Fruit fly (Drosophila melanogaster) whole organism, embryonic: ENCODE results near the gene CG15040.

Source experiments
- Abd-B ChIP-seq: fragments of 200-800 bp; sonication (Bioruptor generic); optimal IDR thresholded peaks from 2 replicates; lab custom pipeline; 2018; ENCODE audit warnings: missing biosample characterization, mild to moderate bottlenecking, missing genetic modification characterization, moderate library complexity
- Atf6 ChIP-seq: fragments of 200-800 bp; sonication (Bioruptor generic); IDR thresholded peaks from 2 replicates; pipeline ENCODE4 v1.3.6; 2022; ENCODE audit warnings: missing biosample characterization, missing genetic modification characterization
- C15 ChIP-seq: fragments of 200-800 bp; sonication (Bioruptor generic); IDR thresholded peaks from 3 replicates; pipeline ENCODE4 v1.3.6; 2022; ENCODE audit warnings: missing biosample characterization, missing genetic modification characterization
- CG11456 ChIP-seq: fragments of 200-800 bp; sonication (Bioruptor generic); IDR thresholded peaks from 3 replicates; pipeline ENCODE4 v1.3.6; 2022; ENCODE audit warnings: missing biosample characterization, missing genetic modification characterization
- CG11504 ChIP-seq: fragments of 200-800 bp; sonication (Bioruptor generic); optimal IDR thresholded peaks from 3 replicates; lab custom pipeline; 2019; ENCODE audit warnings: missing biosample characterization, mild to moderate bottlenecking, missing genetic modification characterization, moderate library complexity
- CG12659 ChIP-seq: fragments of 200-800 bp; sonication (Bioruptor generic); optimal IDR thresholded peaks from 3 replicates; lab custom pipeline; 2017; ENCODE audit warnings: mild to moderate bottlenecking, missing biosample characterization, missing genetic modification reagents, missing genetic modification characterization
- CG13123 ChIP-seq: fragments of 200-800 bp; sonication (Bioruptor generic); optimal IDR thresholded peaks from 2 replicates; lab custom pipeline; 2016; ENCODE audit warnings: missing biosample characterization, missing genetic modification characterization
- CG14014 ChIP-seq: fragments of 200-800 bp; sonication (Bioruptor generic); IDR thresholded peaks from 2 replicates; pipeline ENCODE4 v1.3.6; 2022; ENCODE audit warnings: missing biosample characterization, missing genetic modification characterization
- CG31365 ChIP-seq: fragments of 200-800 bp; sonication (Bioruptor generic); optimal IDR thresholded peaks from 2 replicates; lab custom pipeline; 2018; ENCODE audit warnings: missing biosample characterization, mild to moderate bottlenecking, missing genetic modification characterization
- CG32767 ChIP-seq: fragments of 200-800 bp; sonication (Bioruptor generic); IDR thresholded peaks from 2 replicates; pipeline ENCODE4 v1.3.6; 2022; ENCODE audit warnings: missing biosample characterization, missing genetic modification characterization
- CG33557 ChIP-seq: fragments of 200-800 bp; sonication (Bioruptor generic); optimal IDR thresholded peaks from 2 replicates; lab custom pipeline; 2019; ENCODE audit warnings: missing biosample characterization, mild to moderate bottlenecking, missing genetic modification characterization, moderate library complexity
- CG4328 ChIP-seq: fragments of 200-800 bp; sonication (Bioruptor generic); optimal IDR thresholded peaks from 3 replicates; lab custom pipeline; 2017; ENCODE audit warnings: missing biosample characterization, missing genetic modification reagents, missing genetic modification characterization
- CG5180 ChIP-seq: fragments of 200-800 bp; sonication (Bioruptor generic); optimal IDR thresholded peaks from 3 replicates; lab custom pipeline; 2017; ENCODE audit warnings: missing biosample characterization, missing genetic modification characterization, mild to moderate bottlenecking, moderate library complexity, missing genetic modification reagents
- CG5245 ChIP-seq: fragments of 200-800 bp; sonication (Bioruptor generic); optimal IDR thresholded peaks from 3 replicates; lab custom pipeline; 2016; ENCODE audit warnings: missing biosample characterization, missing genetic modification characterization
- CG6175 ChIP-seq: fragments of 200-800 bp; sonication (Bioruptor generic); IDR thresholded peaks from 3 replicates; pipeline ENCODE4 v1.3.6; 2022; ENCODE audit warnings: missing biosample characterization, missing genetic modification characterization
- CG8290 ChIP-seq, 3 experiments: fragments of 200-800 bp; sonication (Bioruptor generic); optimal IDR thresholded peaks; 2 replicates each; lab custom pipeline; 2016 to 2019; ENCODE audit warnings: missing biosample characterization in 3 of 3, missing genetic modification characterization in 3 of 3, mild to moderate bottlenecking in 2 of 3, moderate library complexity in 1 of 3
- CG8388 ChIP-seq: fragments of 200-800 bp; sonication (Bioruptor generic); optimal IDR thresholded peaks from 2 replicates; lab custom pipeline; 2019; ENCODE audit warnings: missing biosample characterization, mild to moderate bottlenecking, missing genetic modification characterization, moderate library complexity
- CG8944 ChIP-seq: fragments of 200-800 bp; sonication (Bioruptor generic); optimal IDR thresholded peaks from 3 replicates; lab custom pipeline; 2016; ENCODE audit warnings: missing biosample characterization, missing genetic modification characterization
- CHES-1-like ChIP-seq: fragments of 200-800 bp; sonication (Bioruptor generic); optimal IDR thresholded peaks from 2 replicates; lab custom pipeline; 2016; ENCODE audit warnings: missing biosample characterization, missing genetic modification characterization
- CrebB ChIP-seq: fragments of 200-800 bp; sonication (Bioruptor generic); optimal IDR thresholded peaks from 3 replicates; lab custom pipeline; 2018; ENCODE audit warnings: missing biosample characterization, mild to moderate bottlenecking, missing genetic modification characterization
- D ChIP-seq, 2 experiments: fragments of 200-800 bp in 1 of 2; fragments of >200 bp in 1 of 2; sonication (Bioruptor generic) in 1 of 2; optimal IDR thresholded peaks; 2 replicates in 1 of 2; 3 replicates in 1 of 2; lab custom pipeline; 2017; ENCODE audit warnings: mild to moderate bottlenecking in 1 of 2, missing biosample characterization in 1 of 2, missing genetic modification characterization in 1 of 2, missing genetic modification reagents in 1 of 2
- Dll ChIP-seq: fragments of 200-800 bp; sonication (Bioruptor generic); IDR thresholded peaks from 4 replicates; pipeline ENCODE4 v1.3.6; 2022; ENCODE audit warnings: missing biosample characterization, missing genetic modification characterization; ENCODE audit not compliant: partially characterized antibody
- Gsc ChIP-seq: fragments of 200-800 bp; sonication (Bioruptor generic); IDR thresholded peaks from 2 replicates; pipeline ENCODE4 v1.3.6; 2022; ENCODE audit warnings: missing biosample characterization, missing genetic modification characterization
- Hmr ChIP-seq: fragments of 200-800 bp; sonication (Bioruptor generic); optimal IDR thresholded peaks from 3 replicates; lab custom pipeline; 2017; ENCODE audit warnings: mild to moderate bottlenecking, missing biosample characterization, missing genetic modification reagents, missing genetic modification characterization
- Hr78 ChIP-seq, 2 experiments: fragments of 200-800 bp in 1 of 2; fragments of >200 bp in 1 of 2; sonication (Bioruptor generic) in 1 of 2; optimal IDR thresholded peaks; 2 replicates each; lab custom pipeline; 2017 to 2019; ENCODE audit warnings: missing biosample characterization in 2 of 2, missing genetic modification characterization in 2 of 2, mild to moderate bottlenecking in 1 of 2, moderate library complexity in 1 of 2
- PHDP ChIP-seq: fragments of 200-800 bp; sonication (Bioruptor generic); optimal IDR thresholded peaks from 3 replicates; lab custom pipeline; 2018; ENCODE audit warnings: missing biosample characterization, mild to moderate bottlenecking, missing genetic modification characterization, moderate library complexity
- Ptx1 ChIP-seq: fragments of 200-800 bp; sonication (Bioruptor generic); IDR thresholded peaks from 2 replicates; pipeline ENCODE4 v1.3.6; 2022; ENCODE audit warnings: missing biosample characterization, missing genetic modification characterization
- Ravus ChIP-seq: fragments of 200-800 bp; sonication (Bioruptor generic); IDR thresholded peaks from 2 replicates; pipeline ENCODE4 v1.3.6; 2022; ENCODE audit warnings: missing biosample characterization, missing genetic modification characterization
- Xbp1 ChIP-seq: fragments of 200-800 bp; sonication (Bioruptor generic); optimal IDR thresholded peaks from 3 replicates; lab custom pipeline; 2016; ENCODE audit warnings: missing biosample characterization, mild to moderate bottlenecking, missing genetic modification characterization
- bab2 ChIP-seq: fragments of 200-800 bp; sonication (Bioruptor generic); optimal IDR thresholded peaks from 2 replicates; lab custom pipeline; 2016; ENCODE audit warnings: missing biosample characterization, missing genetic modification characterization
- bsh ChIP-seq, 2 experiments: fragments of 200-800 bp; sonication (Bioruptor generic); optimal IDR thresholded peaks; 2 replicates each; lab custom pipeline; 2017 to 2018; ENCODE audit warnings: mild to moderate bottlenecking in 2 of 2, missing biosample characterization in 2 of 2, missing genetic modification characterization in 2 of 2, moderate library complexity in 1 of 2
- cad ChIP-seq: fragments of >200 bp; optimal IDR thresholded peaks from 2 replicates; lab custom pipeline; 2017; ENCODE audit warnings: missing biosample characterization, missing genetic modification characterization
- cg ChIP-seq: fragments of 200-800 bp; sonication (Bioruptor generic); optimal IDR thresholded peaks from 3 replicates; lab custom pipeline; 2019; ENCODE audit warnings: missing biosample characterization, mild to moderate bottlenecking, missing genetic modification characterization, moderate library complexity
- chm ChIP-seq: fragments of 200-800 bp; sonication (Bioruptor generic); IDR thresholded peaks from 2 replicates; pipeline ENCODE4 v1.3.6; 2022; ENCODE audit warnings: missing biosample characterization, missing genetic modification characterization
- danr ChIP-seq: fragments of 200-800 bp; sonication (Bioruptor generic); IDR thresholded peaks from 2 replicates; pipeline ENCODE4 v1.3.6; 2022; ENCODE audit warnings: missing biosample characterization, missing genetic modification characterization
- dimm ChIP-seq: fragments of 200-800 bp; sonication (Bioruptor generic); IDR thresholded peaks from 2 replicates; pipeline ENCODE4 v1.3.6; 2022; ENCODE audit warnings: missing biosample characterization, missing genetic modification characterization
- ems ChIP-seq: fragments of 200-800 bp; sonication (Bioruptor generic); optimal IDR thresholded peaks from 3 replicates; lab custom pipeline; 2016; ENCODE audit warnings: missing biosample characterization, missing genetic modification characterization
- eve ChIP-seq, 2 experiments: fragments of >200 bp; optimal IDR thresholded peaks; 2 replicates each; lab custom pipeline; 2017; ENCODE audit warnings: missing biosample characterization in 2 of 2, missing genetic modification characterization in 2 of 2
- fd3F ChIP-seq: fragments of 200-800 bp; sonication (Bioruptor generic); optimal IDR thresholded peaks from 2 replicates; lab custom pipeline; 2018; ENCODE audit warnings: missing biosample characterization, mild to moderate bottlenecking, missing genetic modification characterization, moderate library complexity
- gem ChIP-seq: fragments of 200-800 bp; sonication (Bioruptor generic); optimal IDR thresholded peaks from 2 replicates; lab custom pipeline; 2019; ENCODE audit warnings: missing biosample characterization, mild to moderate bottlenecking, missing genetic modification characterization, moderate library complexity
- kah ChIP-seq: fragments of 200-800 bp; sonication (Bioruptor generic); optimal IDR thresholded peaks from 2 replicates; lab custom pipeline; 2018; ENCODE audit warnings: missing biosample characterization, mild to moderate bottlenecking, missing genetic modification characterization
- maf-S ChIP-seq: fragments of 200-800 bp; sonication (Bioruptor generic); optimal IDR thresholded peaks from 2 replicates; lab custom pipeline; 2016; ENCODE audit warnings: missing biosample characterization, missing genetic modification characterization
- pnt ChIP-seq: fragments of 200-800 bp; sonication (Bioruptor generic); optimal IDR thresholded peaks from 3 replicates; lab custom pipeline; 2016; ENCODE audit warnings: missing biosample characterization, missing genetic modification characterization
- seq ChIP-seq: fragments of 200-800 bp; sonication (Bioruptor generic); IDR thresholded peaks from 2 replicates; pipeline ENCODE4 v1.3.6; 2022; ENCODE audit warnings: missing biosample characterization, missing genetic modification characterization
- ttk ChIP-seq: fragments of 200-800 bp; sonication (Bioruptor generic); IDR thresholded peaks from 2 replicates; pipeline ENCODE4 v2.1.2; 2022; ENCODE audit warnings: missing biosample characterization, missing genetic modification characterization
- usp ChIP-seq: fragments of >200 bp; optimal IDR thresholded peaks from 2 replicates; lab custom pipeline; 2017; ENCODE audit warnings: missing biosample characterization, missing genetic modification characterization
- vvl ChIP-seq: fragments of 200-800 bp; sonication (Bioruptor generic); IDR thresholded peaks from 2 replicates; pipeline ENCODE4 v1.3.6; 2022; ENCODE audit warnings: missing biosample characterization, missing genetic modification characterization

Gene CG15040

dm6 chrX:18646855-18647699 lies 29.7 kb upstream of the CG15040 start, which contains the start of gene Rip11 (continued):
- TF ChIP-seq CG4328 (peak; percentile 50), bsh (GFP tag; optimal IDR thresholded peaks at IDR 0.05; lab: Kevin White, UChicago) (peak in 1 of 2 experiments; percentile 64), CG32767 (GFP tag; lab: Robert Waterston, UW) (0 out of 2 replicates have a peak, but pooled peaks have one; percentile 11), CG8944 (peak; percentile 0), CG33557 (GFP tag; lab: Kevin White, UChicago) (no peak), CHES-1-like (GFP tag; lab: Kevin White, UChicago) (peak; percentile 50), Ptx1 (GFP tag; lab: Robert Waterston, UW) (no peak), vvl (GFP tag; lab: Robert Waterston, UW) (peak; percentile 38), Hr78 (GFP tag; optimal IDR thresholded peaks at IDR 0.05; lab: Kevin White, UChicago) (no peak), chm (GFP tag; lab: Robert Waterston, UW) (peak; percentile 32), dimm (GFP tag; lab: Robert Waterston, UW) (no peak), Hmr (GFP tag; lab: Kevin White, UChicago) (peak; percentile 39), CG14014 (peak; percentile 62), CG8290 (GFP tag; optimal IDR thresholded peaks at IDR 0.05; lab: Kevin White, UChicago) (no peak), CG8290 (tag; optimal IDR thresholded peaks at IDR 0.05; lab: Kevin White, UChicago) (peak in 1 of 2 experiments; percentile 41), fd3F (GFP tag; lab: Kevin White, UChicago) (no peak), PHDP (tag; lab: Kevin White, UChicago) (peak; percentile 37), Ravus (GFP tag; lab: Robert Waterston, UW) (no peak), maf-S (peak; percentile 16), ttk (GFP tag; lab: Robert Waterston, UW) (peak; percentile 12; the same call in 1 of the 2 replicates), seq (peak; percentile 28; the same call in 1 of the 2 replicates)

- TF ChIP-seq bab2 (GFP tag; lab: Kevin White, UChicago) = peak; percentile 34
- TF ChIP-seq kah (GFP tag; lab: Kevin White, UChicago) = no peak
- TF ChIP-seq CG5180 (GFP tag; lab: Kevin White, UChicago) = peak; percentile 45
- TF ChIP-seq CG6175 (GFP tag; lab: Robert Waterston, UW) = no peak
- no peak for TF ChIP-seq CG13123 (GFP tag; lab: Kevin White, UChicago)
- TF ChIP-seq CG8388 (GFP tag; lab: Kevin White, UChicago) = peak; percentile 57
- TF ChIP-seq CrebB = peak; percentile 63
- TF ChIP-seq C15 (GFP tag; lab: Robert Waterston, UW) = no peak
- no peak for TF ChIP-seq Dll (GFP tag; lab: Robert Waterston, UW)
- peak; percentile 39 for TF ChIP-seq CG5245 (GFP tag; lab: Kevin White, UChicago)
- TF ChIP-seq cg = no peak
- TF ChIP-seq danr = no peak; the same call in 1 of the 2 replicates
- TF ChIP-seq gem = peak; percentile 84
- TF ChIP-seq Xbp1 (GFP tag; lab: Kevin White, UChicago) = peak; percentile 64
- TF ChIP-seq pnt (GFP tag; lab: Kevin White, UChicago) = peak; percentile 43
- TF ChIP-seq CG11456 = no peak
- TF ChIP-seq cad (GFP tag; lab: Kevin White, UChicago) = no peak
- TF ChIP-seq CG11504 = peak; percentile 73
- TF ChIP-seq CG12659 = peak; percentile 50
- TF ChIP-seq CG31365 (tag; lab: Kevin White, UChicago) = peak; percentile 45
- TF ChIP-seq D (optimal IDR thresholded peaks at IDR 0.05; lab: Kevin White, UChicago) = no peak
- TF ChIP-seq D (GFP tag; optimal IDR thresholded peaks at IDR 0.05; lab: Kevin White, UChicago) = peak; percentile 57
- no peak for TF ChIP-seq Gsc
- TF ChIP-seq eve (GFP tag; optimal IDR thresholded peaks at IDR 0.05; lab: Kevin White, UChicago) = no peak
- no peak for TF ChIP-seq usp
- peak; percentile 54 for TF ChIP-seq Abd-B (GFP tag; lab: Kevin White, UChicago)
- no peak for TF ChIP-seq ems
- no peak; the same call in 1 of the 2 replicates for TF ChIP-seq Atf6
Measured at dm6 chrX:18645720-18646213, 28.4 kb upstream of the CG15040 start.
